Worm (Caenorhabditis elegans) whole organism, L1 larva: Measurements from ENCODE around the gene fbxa-135.

ENCODE experiments used
- aly-2 ChIP-seq: fragments of 150-350 bp; optimal IDR thresholded peaks from 2 replicates; lab custom pipeline; 2014; ENCODE audit warnings: missing biosample characterization, missing genetic modification characterization
- dpl-1 ChIP-seq, 3 experiments: fragments of 150-350 bp in 2 of 3; sonication (generic microtip) in 1 of 3; optimal IDR thresholded peaks; 2 replicates each; lab custom pipeline; 2014 to 2017; ENCODE audit warnings: missing biosample characterization in 3 of 3, missing genetic modification characterization in 3 of 3, missing genetic modification reagents in 3 of 3
- nhr-20 ChIP-seq: sonication (generic microtip); optimal IDR thresholded peaks from 2 replicates; lab custom pipeline; 2016; ENCODE audit warnings: mild to moderate bottlenecking, missing genetic modification characterization, missing compliant biosample characterization
- nhr-28 ChIP-seq: fragments of 150-350 bp; optimal IDR thresholded peaks from 2 replicates; lab custom pipeline; 2014; ENCODE audit warnings: missing biosample characterization, missing genetic modification characterization
- ztf-4 ChIP-seq: fragments of 150-350 bp; optimal IDR thresholded peaks from 2 replicates; lab custom pipeline; 2014; ENCODE audit warnings: missing biosample characterization, missing genetic modification characterization

DNA sequence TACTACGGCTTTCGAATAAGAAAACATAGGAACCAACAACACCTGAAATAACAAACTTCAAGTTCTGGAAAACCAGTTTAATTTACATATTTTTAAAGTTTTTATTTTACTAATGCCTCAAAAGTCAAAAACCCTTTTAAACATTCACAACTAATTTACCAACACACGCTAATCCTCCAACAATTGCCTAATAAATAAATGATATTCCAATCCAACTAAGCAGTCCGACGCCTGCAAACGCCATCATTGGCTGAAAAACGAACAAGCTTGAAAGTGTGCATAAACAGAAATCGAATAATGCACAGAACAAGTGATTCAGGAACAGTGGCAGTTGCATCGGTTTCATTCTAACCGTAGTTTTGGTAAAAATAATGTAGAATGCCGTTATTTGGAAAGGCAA, 34.3 kb upstream of the fbxa-135 start:
- no peak for TF ChIP-seq dpl-1 (GFP tag; optimal IDR thresholded peaks at IDR 0.05; lab: Kevin White, UChicago)
- TF ChIP-seq nhr-20 (tag; lab: Kevin White, UChicago), result no peak
- no peak for TF ChIP-seq ztf-4 (tag; lab: Kevin White, UChicago)
- no peak for TF ChIP-seq aly-2 (tag; lab: Kevin White, UChicago)
- TF ChIP-seq nhr-28 (tag; lab: Kevin White, UChicago), result no peak
